Fruit fly (Drosophila melanogaster) whole organism, embryonic: ENCODE results near the gene HemK1.

ENCODE experiments used
- Antp ChIP-seq: fragments of 200-800 bp; sonication (Bioruptor generic); optimal IDR thresholded peaks from 3 replicates; lab custom pipeline; 2016; ENCODE audit warnings: missing biosample characterization, missing genetic modification characterization
- Atf-2 ChIP-seq: fragments of 200-800 bp; sonication (Bioruptor generic); optimal IDR thresholded peaks from 2 replicates; lab custom pipeline; 2016; ENCODE audit warnings: missing biosample characterization, missing genetic modification characterization
- B-H2 ChIP-seq: fragments of 200-800 bp; sonication (Bioruptor generic); optimal IDR thresholded peaks from 2 replicates; lab custom pipeline; 2018; ENCODE audit warnings: missing biosample characterization, mild to moderate bottlenecking, missing genetic modification characterization
- CG11504 ChIP-seq: fragments of 200-800 bp; sonication (Bioruptor generic); optimal IDR thresholded peaks from 3 replicates; lab custom pipeline; 2019; ENCODE audit warnings: missing biosample characterization, mild to moderate bottlenecking, missing genetic modification characterization, moderate library complexity
- CG11695 ChIP-seq: fragments of 200-800 bp; sonication (Bioruptor generic); IDR thresholded peaks from 3 replicates; pipeline ENCODE4 v1.3.6; 2022; ENCODE audit warnings: missing biosample characterization, missing genetic modification characterization
- CG13894 ChIP-seq: fragments of 200-800 bp; sonication (Bioruptor generic); optimal IDR thresholded peaks from 3 replicates; lab custom pipeline; 2018; ENCODE audit warnings: missing biosample characterization, mild to moderate bottlenecking, missing genetic modification characterization, moderate library complexity
- CG14441 ChIP-seq: fragments of 200-800 bp; sonication (Bioruptor generic); IDR thresholded peaks from 2 replicates; pipeline ENCODE4 v1.3.6; 2022; ENCODE audit warnings: missing biosample characterization, missing genetic modification characterization
- CG14710 ChIP-seq: fragments of 200-800 bp; sonication (Bioruptor generic); optimal IDR thresholded peaks from 3 replicates; lab custom pipeline; 2019; ENCODE audit warnings: missing biosample characterization, mild to moderate bottlenecking, missing genetic modification characterization, moderate library complexity
- CG15479 ChIP-seq: fragments of 200-800 bp; sonication (Bioruptor generic); optimal IDR thresholded peaks from 3 replicates; lab custom pipeline; 2019; ENCODE audit warnings: missing biosample characterization, mild to moderate bottlenecking, missing genetic modification characterization, moderate library complexity
- CG15601 ChIP-seq: fragments of 200-800 bp; sonication (Bioruptor generic); optimal IDR thresholded peaks from 3 replicates; lab custom pipeline; 2019; ENCODE audit warnings: missing biosample characterization, mild to moderate bottlenecking, missing genetic modification characterization, moderate library complexity
- CG1647 ChIP-seq: fragments of 200-800 bp; sonication (Bioruptor generic); optimal IDR thresholded peaks from 3 replicates; lab custom pipeline; 2016; ENCODE audit warnings: missing biosample characterization, missing genetic modification characterization
- CG17385 ChIP-seq: fragments of 200-800 bp; sonication (Bioruptor generic); optimal IDR thresholded peaks from 3 replicates; lab custom pipeline; 2018; ENCODE audit warnings: missing biosample characterization, mild to moderate bottlenecking, missing genetic modification characterization
- CG30403 ChIP-seq: fragments of 200-800 bp; sonication (Bioruptor generic); optimal IDR thresholded peaks from 3 replicates; lab custom pipeline; 2016; ENCODE audit warnings: missing biosample characterization, missing genetic modification characterization
- CG32532 ChIP-seq: fragments of 200-800 bp; sonication (Bioruptor generic); IDR thresholded peaks from 2 replicates; pipeline ENCODE4 v1.3.6; 2022; ENCODE audit warnings: missing biosample characterization, missing genetic modification characterization
- CG3407 ChIP-seq: fragments of 200-800 bp; sonication (Bioruptor generic); optimal IDR thresholded peaks from 2 replicates; lab custom pipeline; 2018; ENCODE audit warnings: missing biosample characterization, mild to moderate bottlenecking, missing genetic modification characterization
- CG4617 ChIP-seq: fragments of 200-800 bp; sonication (Bioruptor generic); optimal IDR thresholded peaks from 3 replicates; lab custom pipeline; 2016; ENCODE audit warnings: missing biosample characterization, missing genetic modification characterization, borderline replicate concordance
- CG4707 ChIP-seq: fragments of 200-800 bp; sonication (Bioruptor generic); optimal IDR thresholded peaks from 2 replicates; lab custom pipeline; 2018; ENCODE audit warnings: missing biosample characterization, mild to moderate bottlenecking, missing genetic modification characterization, moderate library complexity
- CG7839 ChIP-seq: fragments of 200-800 bp; sonication (Bioruptor generic); optimal IDR thresholded peaks from 3 replicates; lab custom pipeline; 2018; ENCODE audit warnings: missing biosample characterization, mild to moderate bottlenecking, missing genetic modification characterization, moderate library complexity
- CG7928 ChIP-seq: fragments of 200-800 bp; sonication (Bioruptor generic); optimal IDR thresholded peaks from 2 replicates; lab custom pipeline; 2017; ENCODE audit warnings: missing biosample characterization, mild to moderate bottlenecking, missing genetic modification characterization
- CG8478 ChIP-seq: fragments of >200 bp; optimal IDR thresholded peaks from 2 replicates; lab custom pipeline; 2018
- CG9215 ChIP-seq: fragments of 200-800 bp; sonication (Bioruptor generic); IDR thresholded peaks from 2 replicates; pipeline ENCODE4 v1.3.6; 2022; ENCODE audit warnings: missing biosample characterization, missing genetic modification characterization
- CG9609 ChIP-seq: fragments of 200-800 bp; sonication (Bioruptor generic); optimal IDR thresholded peaks from 3 replicates; lab custom pipeline; 2016; ENCODE audit warnings: missing biosample characterization, missing genetic modification characterization
- CG9797 ChIP-seq: fragments of 200-800 bp; sonication (Bioruptor generic); optimal IDR thresholded peaks from 3 replicates; lab custom pipeline; 2018; ENCODE audit warnings: missing biosample characterization, mild to moderate bottlenecking, missing genetic modification characterization
- CG9932 ChIP-seq: fragments of 200-800 bp; sonication (Bioruptor generic); IDR thresholded peaks from 2 replicates; pipeline ENCODE4 v1.3.6; 2022; ENCODE audit warnings: missing biosample characterization, missing genetic modification characterization
- CoRest ChIP-seq: fragments of 200-800 bp; sonication (Bioruptor generic); optimal IDR thresholded peaks from 3 replicates; lab custom pipeline; 2018; ENCODE audit warnings: missing biosample characterization, mild to moderate bottlenecking, missing genetic modification characterization, moderate library complexity
- Dfd ChIP-seq, 2 experiments: fragments of >200 bp; optimal IDR thresholded peaks; 2 replicates each; lab custom pipeline; 2017; ENCODE audit warnings: missing biosample characterization in 2 of 2, missing genetic modification characterization in 2 of 2
- Dp ChIP-seq: fragments of 200-800 bp; sonication (Bioruptor generic); optimal IDR thresholded peaks from 2 replicates; lab custom pipeline; 2018; ENCODE audit warnings: missing biosample characterization, mild to moderate bottlenecking, missing genetic modification characterization, moderate library complexity
- Fer1 ChIP-seq: fragments of 200-800 bp; sonication (Bioruptor generic); optimal IDR thresholded peaks from 2 replicates; lab custom pipeline; 2017; ENCODE audit warnings: missing biosample characterization, mild to moderate bottlenecking, missing genetic modification characterization
- Kr ChIP-seq: fragments of 200-800 bp; sonication (Bioruptor generic); optimal IDR thresholded peaks from 2 replicates; lab custom pipeline; 2017; ENCODE audit warnings: missing biosample characterization, mild to moderate bottlenecking, missing genetic modification characterization
- Myb ChIP-seq: fragments of 200-800 bp; sonication (Bioruptor generic); optimal IDR thresholded peaks from 2 replicates; lab custom pipeline; 2016; ENCODE audit warnings: missing biosample characterization, missing genetic modification characterization
- NFAT ChIP-seq: fragments of 200-800 bp; sonication (Bioruptor generic); IDR thresholded peaks from 2 replicates; pipeline ENCODE4 v1.3.6; 2022; ENCODE audit warnings: missing biosample characterization, missing genetic modification characterization
- Nf-YB ChIP-seq: fragments of 200-800 bp; sonication (Bioruptor generic); optimal IDR thresholded peaks from 3 replicates; lab custom pipeline; 2019; ENCODE audit warnings: missing biosample characterization, mild to moderate bottlenecking, missing genetic modification characterization, moderate library complexity
- Opbp ChIP-seq: fragments of 200-800 bp; sonication (Bioruptor generic); IDR thresholded peaks from 3 replicates; pipeline ENCODE4 v1.3.6; 2022; ENCODE audit warnings: missing biosample characterization, missing genetic modification characterization; ENCODE audit not compliant: partially characterized antibody
- bbx ChIP-seq: fragments of 200-800 bp; sonication (Bioruptor generic); IDR thresholded peaks from 2 replicates; pipeline ENCODE4 v1.3.6; 2022; ENCODE audit warnings: missing biosample characterization, missing genetic modification characterization; ENCODE audit not compliant: partially characterized antibody
- cwo ChIP-seq: fragments of 200-800 bp; sonication (Bioruptor generic); optimal IDR thresholded peaks from 3 replicates; lab custom pipeline; 2017; ENCODE audit warnings: missing biosample characterization, missing genetic modification characterization, mild to moderate bottlenecking, moderate library complexity, missing genetic modification reagents
- fd96Cb ChIP-seq: fragments of 200-800 bp; sonication (Bioruptor generic); optimal IDR thresholded peaks from 2 replicates; lab custom pipeline; 2018; ENCODE audit warnings: missing biosample characterization, mild to moderate bottlenecking, missing genetic modification characterization, moderate library complexity
- gsb ChIP-seq: fragments of 200-800 bp; sonication (Bioruptor generic); IDR thresholded peaks from 2 replicates; pipeline ENCODE4 v1.3.6; 2022; ENCODE audit warnings: missing biosample characterization, missing genetic modification characterization
- lbe ChIP-seq: fragments of 200-800 bp; sonication (Bioruptor generic); optimal IDR thresholded peaks from 2 replicates; lab custom pipeline; 2016; ENCODE audit warnings: missing biosample characterization, mild to moderate bottlenecking, missing genetic modification characterization
- lola ChIP-seq, 3 experiments: fragments of >200 bp in 2 of 3; fragments of 200-800 bp in 1 of 3; sonication (Bioruptor generic) in 1 of 3; optimal IDR thresholded peaks; 2 replicates each; lab custom pipeline; 2017 to 2019; ENCODE audit warnings: missing biosample characterization in 3 of 3, missing genetic modification characterization in 3 of 3, mild to moderate bottlenecking in 1 of 3, moderate library complexity in 1 of 3
- mirr ChIP-seq: fragments of 200-800 bp; sonication (Bioruptor generic); optimal IDR thresholded peaks from 3 replicates; lab custom pipeline; 2018; ENCODE audit warnings: missing biosample characterization, mild to moderate bottlenecking, missing genetic modification characterization
- pum ChIP-seq: fragments of 200-800 bp; sonication (Bioruptor generic); optimal IDR thresholded peaks from 2 replicates; lab custom pipeline; 2016; ENCODE audit warnings: missing biosample characterization, missing genetic modification characterization
- sens ChIP-seq: fragments of 200-800 bp; sonication (Bioruptor generic); peaks from one replicate; lab custom pipeline; 2016; ENCODE audit warnings: missing biosample characterization, missing genetic modification characterization
- slp2 ChIP-seq: fragments of 200-800 bp; sonication (Bioruptor generic); optimal IDR thresholded peaks from 2 replicates; lab custom pipeline; 2016; ENCODE audit warnings: missing biosample characterization, missing genetic modification characterization
- ssp ChIP-seq: fragments of 200-800 bp; sonication (Bioruptor generic); IDR thresholded peaks from 2 replicates; pipeline ENCODE4 v1.3.6; 2022; ENCODE audit warnings: missing biosample characterization, missing genetic modification characterization
- tap ChIP-seq: fragments of 200-800 bp; optimal IDR thresholded peaks from 3 replicates; lab custom pipeline; 2019; ENCODE audit warnings: missing biosample characterization, mild to moderate bottlenecking, missing genetic modification characterization, moderate library complexity
- tin ChIP-seq: fragments of 200-800 bp; sonication (Bioruptor generic); optimal IDR thresholded peaks from 3 replicates; lab custom pipeline; 2016; ENCODE audit warnings: missing biosample characterization, missing genetic modification characterization
- vnd ChIP-seq: fragments of 200-800 bp; sonication (Bioruptor generic); IDR thresholded peaks from 3 replicates; pipeline ENCODE4 v1.3.6; 2022; ENCODE audit warnings: missing biosample characterization, missing genetic modification characterization; ENCODE audit not compliant: partially characterized antibody
- vvl ChIP-seq: fragments of 200-800 bp; sonication (Bioruptor generic); IDR thresholded peaks from 2 replicates; pipeline ENCODE4 v1.3.6; 2022; ENCODE audit warnings: missing biosample characterization, missing genetic modification characterization
- wdn ChIP-seq: fragments of 200-800 bp; sonication (Bioruptor generic); IDR thresholded peaks from 2 replicates; pipeline ENCODE4 v1.3.6; 2022; ENCODE audit warnings: missing biosample characterization, missing genetic modification characterization
- wek ChIP-seq: fragments of 200-800 bp; sonication (Bioruptor generic); optimal IDR thresholded peaks from 3 replicates; lab custom pipeline; 2018; ENCODE audit warnings: missing biosample characterization, mild to moderate bottlenecking, missing genetic modification characterization, moderate library complexity
- zen2 ChIP-seq: fragments of 200-800 bp; sonication (Bioruptor generic); IDR thresholded peaks from 3 replicates; pipeline ENCODE4 v1.3.6; 2022; ENCODE audit warnings: missing biosample characterization, missing genetic modification characterization; ENCODE audit not compliant: partially characterized antibody

Gene HemK1

DNA sequence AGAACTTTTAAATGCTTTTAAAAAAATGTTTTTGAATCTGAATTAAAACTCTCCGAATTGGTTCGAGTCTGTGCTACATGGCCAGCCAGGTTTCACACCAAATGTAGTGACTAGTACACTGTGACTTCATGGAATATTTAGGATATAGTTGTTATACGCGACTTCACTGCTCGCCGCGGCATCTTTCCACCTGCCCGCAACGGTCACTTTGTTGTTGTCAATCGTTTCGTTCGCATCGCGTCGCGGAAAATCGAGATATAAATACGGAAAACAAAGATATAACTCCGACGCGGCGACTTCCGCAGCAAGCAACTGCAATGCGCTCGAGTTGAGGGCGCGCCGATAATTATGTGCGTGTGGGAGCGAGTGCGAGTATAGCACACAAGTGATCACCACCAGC is 30.9 kb upstream of the HemK1 start, which contains the start of gene CG31637 (continued):
- TF ChIP-seq vvl, result peak; percentile 68
- TF ChIP-seq CG1647, result no peak
- no peak for TF ChIP-seq CG32532 (GFP tag; lab: Robert Waterston, UW)
- no peak for TF ChIP-seq Antp
- TF ChIP-seq CG7839 (tag; lab: Kevin White, UChicago), result peak; percentile 12
- peak; percentile 92 for TF ChIP-seq CG9797 (GFP tag; lab: Kevin White, UChicago)
- TF ChIP-seq CG9215 (GFP tag; lab: Robert Waterston, UW), result no peak
- peak; percentile 68 for TF ChIP-seq Myb (GFP tag; lab: Kevin White, UChicago)
- TF ChIP-seq Kr, result no peak
- 0 out of 2 replicates have a peak, but pooled peaks have one; percentile 9 for TF ChIP-seq CG9932 (GFP tag; lab: Robert Waterston, UW)
- no peak for TF ChIP-seq CG11504
- peak; percentile 53 for TF ChIP-seq CG14710
- TF ChIP-seq pum (GFP tag; lab: Kevin White, UChicago), result no peak
- no peak for TF ChIP-seq lola (GFP tag; optimal IDR thresholded peaks at IDR 0.05; lab: Kevin White, UChicago)
- no peak for TF ChIP-seq CG11695 (GFP tag; lab: Robert Waterston, UW)
- peak; percentile 33 for TF ChIP-seq CG13894 (tag; lab: Kevin White, UChicago)
- peak; percentile 36 for TF ChIP-seq CG15601 (tag; lab: Kevin White, UChicago)
- TF ChIP-seq Dp (GFP tag; lab: Kevin White, UChicago), result peak; percentile 64
- TF ChIP-seq CG3407 (GFP tag; lab: Kevin White, UChicago), result no peak
- no peak for TF ChIP-seq fd96Cb (tag; lab: Kevin White, UChicago)
- no peak for TF ChIP-seq slp2 (GFP tag; lab: Kevin White, UChicago)
- peak; percentile 53 for TF ChIP-seq Fer1 (GFP tag; lab: Kevin White, UChicago)
- TF ChIP-seq CG14441 (GFP tag; lab: Robert Waterston, UW), result no peak
- TF ChIP-seq gsb, result no peak
- TF ChIP-seq CG8478, result no peak
- no peak for TF ChIP-seq Atf-2 (GFP tag; lab: Kevin White, UChicago)
- peak; percentile 54 for TF ChIP-seq Nf-YB (GFP tag; lab: Kevin White, UChicago)
- peak; percentile 27; the same call in 1 of the 2 replicates for TF ChIP-seq NFAT (GFP tag; lab: Robert Waterston, UW)
- TF ChIP-seq zen2, result no peak
- peak; percentile 11 for TF ChIP-seq CG17385
- peak; percentile 52; the same call in 1 of the 3 replicates for TF ChIP-seq Opbp (GFP tag; lab: Robert Waterston, UW)
- no peak for TF ChIP-seq lbe (GFP tag; lab: Kevin White, UChicago)
- peak; percentile 30 for TF ChIP-seq CoRest (tag; lab: Kevin White, UChicago)
- peak; percentile 50 for TF ChIP-seq CG4617
- peak; percentile 16 for TF ChIP-seq tin (GFP tag; lab: Kevin White, UChicago)
- no peak for TF ChIP-seq Dfd (GFP tag; optimal IDR thresholded peaks at IDR 0.05; lab: Kevin White, UChicago)
- peak; percentile 33 for TF ChIP-seq bbx (GFP tag; lab: Robert Waterston, UW)
- TF ChIP-seq vnd (GFP tag; lab: Robert Waterston, UW), result no peak
- TF ChIP-seq tap (tag; lab: Kevin White, UChicago), result no peak
- peak; percentile 39 for TF ChIP-seq B-H2 (GFP tag; lab: Kevin White, UChicago)
- peak; percentile 61 for TF ChIP-seq wek (GFP tag; lab: Kevin White, UChicago)
- peak; percentile 27 for TF ChIP-seq CG9609
- peak; percentile 34 for TF ChIP-seq CG4707
- TF ChIP-seq ssp, result no peak
- peak; percentile 76 for TF ChIP-seq sens (GFP tag; lab: Kevin White, UChicago)
- TF ChIP-seq CG15479 (GFP tag; lab: Kevin White, UChicago), result no peak
- TF ChIP-seq mirr (GFP tag; lab: Kevin White, UChicago), result peak; percentile 16
- no peak for TF ChIP-seq CG30403 (GFP tag; lab: Kevin White, UChicago)
- TF ChIP-seq wdn (GFP tag; lab: Robert Waterston, UW), result no peak
- TF ChIP-seq cwo (GFP tag; lab: Kevin White, UChicago), result no peak
- TF ChIP-seq CG7928, result peak; percentile 20
